Fruit fly (Drosophila melanogaster) S2 (cell line): ENCODE measurements around the gene ect.

Source experiments
- CG8478 ChIP-seq: fragments of >200 bp; optimal IDR thresholded peaks from 2 replicates; lab custom pipeline; 2018
- CTCF ChIP-seq, 2 experiments: fragments of >200 bp; optimal IDR thresholded peaks; 2 replicates each; lab custom pipeline; 2018

ect gene

dm6 chr3L:10220064-10220463 is 18.4 kb upstream of the ect start, which contains the start of gene CG32055:
Gene CG32055 (minus strand): TSS chr3L:10220164.
- TF ChIP-seq CG8478, result no peak
- no peak for TF ChIP-seq CTCF (optimal IDR thresholded peaks at IDR 0.05; lab: Kevin White, UChicago)

dm6 chr3L:10215365-10215764 is 13.7 kb upstream of the ect start, which contains the start of gene CG8065:
Gene CG8065 (plus strand): TSS chr3L:10215665.
- TF ChIP-seq CTCF (optimal IDR thresholded peaks at IDR 0.05; lab: Kevin White, UChicago) (no peak), CG8478 (no peak)

dm6 chr3L:10206226-10206968 is 4.8 kb upstream of the ect start:
- no peak for TF ChIP-seq CG8478
- TF ChIP-seq CTCF (optimal IDR thresholded peaks at IDR 0.05; lab: Kevin White, UChicago), result no peak

- no peak for TF ChIP-seq CTCF (optimal IDR thresholded peaks at IDR 0.05; lab: Kevin White, UChicago)
- TF ChIP-seq CG8478, result no peak
Measured at dm6 chr3L:10205823-10206222, 4.2 kb upstream of the ect start.

dm6 chr3L:10204669-10205068 is 3.0 kb upstream of the ect start:
- TF ChIP-seq CG8478 (no peak), CTCF (optimal IDR thresholded peaks at IDR 0.05; lab: Kevin White, UChicago) (no peak)

dm6 chr3L:10199644-10200043 is 2.0 kb downstream of the ect start:
- TF ChIP-seq CG8478 (no peak), CTCF (optimal IDR thresholded peaks at IDR 0.05; lab: Kevin White, UChicago) (peak; percentile 67 to 68)

- TF ChIP-seq CG8478 (no peak), CTCF (optimal IDR thresholded peaks at IDR 0.05; lab: Kevin White, UChicago) (no peak)
Measured at dm6 chr3L:10198571-10198970, 3.1 kb downstream of the ect start.

- TF ChIP-seq CG8478 (no peak), CTCF (optimal IDR thresholded peaks at IDR 0.05; lab: Kevin White, UChicago) (no peak)
Measured at dm6 chr3L:10197360-10197759, 4.3 kb downstream of the ect start.

dm6 chr3L:10189179-10189578 is 12.5 kb downstream of the ect start:
- TF ChIP-seq CG8478 (no peak), CTCF (optimal IDR thresholded peaks at IDR 0.05; lab: Kevin White, UChicago) (no peak)

- no peak for TF ChIP-seq CG8478
- no peak for TF ChIP-seq CTCF (optimal IDR thresholded peaks at IDR 0.05; lab: Kevin White, UChicago)
Measured at dm6 chr3L:10186893-10187292, 14.7 kb downstream of the ect start.

- TF ChIP-seq CTCF (optimal IDR thresholded peaks at IDR 0.05; lab: Kevin White, UChicago) (no peak), CG8478 (no peak)
Measured at dm6 chr3L:10185924-10186323, 15.7 kb downstream of the ect start, which contains the start of gene dpr10. Gene dpr10 (minus strand): TSS chr3L:10186108.

dm6 chr3L:10166923-10167322 is 34.7 kb downstream of the ect start, which contains the start of gene CG6628:
Gene CG6628 (minus strand): TSS chr3L:10167023.
- TF ChIP-seq CG8478, result no peak
- TF ChIP-seq CTCF (optimal IDR thresholded peaks at IDR 0.05; lab: Kevin White, UChicago), result no peak

dm6 chr3L:10156080-10156479 is 45.6 kb downstream of the ect start:
- TF ChIP-seq CTCF (optimal IDR thresholded peaks at IDR 0.05; lab: Kevin White, UChicago), result no peak
- no peak for TF ChIP-seq CG8478

dm6 chr3L:10151527-10151926 is 50.1 kb downstream of the ect start, which contains the start of gene CG8072:
Gene CG8072 (plus strand): TSS chr3L:10151827.
- no peak for TF ChIP-seq CG8478
- TF ChIP-seq CTCF (optimal IDR thresholded peaks at IDR 0.05; lab: Kevin White, UChicago), result no peak
